Worm (Caenorhabditis elegans) whole organism, L3 larva: Measurements from ENCODE around the gene ncs-1.

Source experiments
- R02D3.7 ChIP-seq: fragments of 150-350 bp; optimal IDR thresholded peaks from 2 replicates; lab custom pipeline; 2014; ENCODE audit warnings: missing biosample characterization, missing genetic modification characterization
- ZK546.5 ChIP-seq: sonication (generic microtip); optimal IDR thresholded peaks from 2 replicates; lab custom pipeline; 2017; ENCODE audit warnings: missing biosample characterization, missing genetic modification characterization
- aly-2 ChIP-seq: fragments of 150-350 bp; optimal IDR thresholded peaks from 2 replicates; lab custom pipeline; 2014; ENCODE audit warnings: missing biosample characterization, missing genetic modification characterization
- ceh-16 ChIP-seq: sonication (generic microtip); optimal IDR thresholded peaks from 2 replicates; lab custom pipeline; 2017; ENCODE audit warnings: missing biosample characterization, missing genetic modification characterization
- ceh-28 ChIP-seq: fragments of 150-350 bp; optimal IDR thresholded peaks from 2 replicates; lab custom pipeline; 2014; ENCODE audit warnings: missing biosample characterization, missing genetic modification reagents, missing genetic modification characterization
- ceh-82 ChIP-seq: fragments of 150-350 bp; optimal IDR thresholded peaks from 2 replicates; lab custom pipeline; 2014; ENCODE audit warnings: missing biosample characterization, missing genetic modification characterization
- ceh-9 ChIP-seq: sonication (generic microtip); optimal IDR thresholded peaks from 2 replicates; lab custom pipeline; 2018; ENCODE audit warnings: missing biosample characterization, missing genetic modification characterization
- daf-12 ChIP-seq: fragments of 150-350 bp; optimal IDR thresholded peaks from 2 replicates; lab custom pipeline; 2014; ENCODE audit warnings: missing biosample characterization, missing genetic modification reagents, missing genetic modification characterization
- egl-5 ChIP-seq: fragments of 150-350 bp; optimal IDR thresholded peaks from 2 replicates; lab custom pipeline; 2017; ENCODE audit warnings: missing biosample characterization, missing genetic modification reagents, missing genetic modification characterization, inconsistent platforms
- elt-1 ChIP-seq: fragments of 150-350 bp; optimal IDR thresholded peaks from 2 replicates; lab custom pipeline; 2014; ENCODE audit warnings: missing biosample characterization, missing genetic modification characterization
- elt-3 ChIP-seq, 3 experiments: fragments of 150-350 bp in 1 of 3; sonication (generic microtip) in 2 of 3; optimal IDR thresholded peaks; 2 replicates in 2 of 3; 4 replicates in 1 of 3; lab custom pipeline; 2014 to 2017; ENCODE audit warnings: missing biosample characterization in 3 of 3, missing genetic modification characterization in 3 of 3
- fkh-10 ChIP-seq: sonication (generic microtip); optimal IDR thresholded peaks from 2 replicates; lab custom pipeline; 2017; ENCODE audit warnings: missing biosample characterization, missing genetic modification reagents, missing genetic modification characterization
- fkh-2 ChIP-seq: fragments of 150-350 bp; optimal IDR thresholded peaks from 2 replicates; lab custom pipeline; 2014; ENCODE audit warnings: missing biosample characterization, missing genetic modification reagents, missing genetic modification characterization
- hmg-11 ChIP-seq: sonication (generic microtip); optimal IDR thresholded peaks from 2 replicates; lab custom pipeline; 2016; ENCODE audit warnings: missing genetic modification characterization, missing compliant biosample characterization
- lin-15B ChIP-seq: fragments of 150-350 bp; optimal IDR thresholded peaks from 2 replicates; lab custom pipeline; 2014; ENCODE audit warnings: missing biosample characterization, missing genetic modification characterization
- mdl-1 ChIP-seq: fragments of 150-350 bp; optimal IDR thresholded peaks from 2 replicates; lab custom pipeline; 2014; ENCODE audit warnings: missing biosample characterization, missing genetic modification characterization
- mml-1 ChIP-seq: fragments of 150-350 bp; sonication (generic microtip); optimal IDR thresholded peaks from 3 replicates; lab custom pipeline; 2014; ENCODE audit warnings: missing biosample characterization, missing genetic modification characterization
- nfya-1 ChIP-seq: sonication (generic microtip); optimal IDR thresholded peaks from 2 replicates; lab custom pipeline; 2017; ENCODE audit warnings: missing genetic modification characterization, mild to moderate bottlenecking, missing compliant biosample characterization, antibody characterized with exemption, moderate library complexity; ENCODE audit not compliant: insufficient read depth
- nhr-11 ChIP-seq: fragments of 150-350 bp; optimal IDR thresholded peaks from 2 replicates; lab custom pipeline; 2014; ENCODE audit warnings: missing biosample characterization, missing genetic modification characterization
- nhr-12 ChIP-seq: fragments of 150-350 bp; optimal IDR thresholded peaks from 2 replicates; lab custom pipeline; 2014; ENCODE audit warnings: missing biosample characterization, missing genetic modification characterization
- nhr-23 ChIP-seq: fragments of 150-350 bp; optimal IDR thresholded peaks from 2 replicates; lab custom pipeline; 2014; ENCODE audit warnings: missing biosample characterization, missing genetic modification reagents, missing genetic modification characterization
- nhr-237 ChIP-seq: fragments of 150-350 bp; optimal IDR thresholded peaks from 2 replicates; lab custom pipeline; 2014; ENCODE audit warnings: missing biosample characterization, missing genetic modification characterization
- nhr-25 ChIP-seq: sonication (generic microtip); optimal IDR thresholded peaks from 2 replicates; lab custom pipeline; 2017; ENCODE audit warnings: missing biosample characterization, missing genetic modification characterization
- nhr-43 ChIP-seq: sonication (generic microtip); optimal IDR thresholded peaks from 2 replicates; lab custom pipeline; 2016; ENCODE audit warnings: mild to moderate bottlenecking, missing genetic modification characterization, missing compliant biosample characterization; ENCODE audit not compliant: poor library complexity, severe bottlenecking
- pqm-1 ChIP-seq: fragments of 150-350 bp; optimal IDR thresholded peaks from 2 replicates; lab custom pipeline; 2017; ENCODE audit warnings: missing biosample characterization, missing genetic modification characterization, inconsistent platforms
- sea-2 ChIP-seq: fragments of 150-350 bp; sonication (generic microtip); optimal IDR thresholded peaks from 4 replicates; lab custom pipeline; 2014; ENCODE audit warnings: missing biosample characterization, missing genetic modification reagents, missing genetic modification characterization
- snpc-4 ChIP-seq: fragments of 150-350 bp; optimal IDR thresholded peaks from 2 replicates; lab custom pipeline; 2014; ENCODE audit warnings: missing biosample characterization, missing genetic modification characterization
- tbx-2 ChIP-seq: sonication (generic microtip); optimal IDR thresholded peaks from 2 replicates; lab custom pipeline; 2016; ENCODE audit warnings: mild to moderate bottlenecking, missing genetic modification characterization, missing compliant biosample characterization
- unc-39 ChIP-seq: sonication (generic microtip); optimal IDR thresholded peaks from 4 replicates; lab custom pipeline; 2017; ENCODE audit warnings: missing biosample characterization, missing genetic modification characterization
- unc-62 ChIP-seq: fragments of 150-350 bp; sonication (generic microtip); optimal IDR thresholded peaks from 4 replicates; lab custom pipeline; 2014; ENCODE audit warnings: missing biosample characterization, missing genetic modification reagents, missing genetic modification characterization
- zag-1 ChIP-seq: fragments of 150-350 bp; optimal IDR thresholded peaks from 2 replicates; lab custom pipeline; 2014; ENCODE audit warnings: missing biosample characterization, missing genetic modification characterization
- ztf-11 ChIP-seq: fragments of 150-350 bp; optimal IDR thresholded peaks from 2 replicates; lab custom pipeline; 2014; ENCODE audit warnings: missing biosample characterization, missing genetic modification characterization
- ztf-4 ChIP-seq: fragments of 150-350 bp; optimal IDR thresholded peaks from 2 replicates; lab custom pipeline; 2014; ENCODE audit warnings: missing biosample characterization, missing genetic modification characterization

ncs-1 gene

DNA sequence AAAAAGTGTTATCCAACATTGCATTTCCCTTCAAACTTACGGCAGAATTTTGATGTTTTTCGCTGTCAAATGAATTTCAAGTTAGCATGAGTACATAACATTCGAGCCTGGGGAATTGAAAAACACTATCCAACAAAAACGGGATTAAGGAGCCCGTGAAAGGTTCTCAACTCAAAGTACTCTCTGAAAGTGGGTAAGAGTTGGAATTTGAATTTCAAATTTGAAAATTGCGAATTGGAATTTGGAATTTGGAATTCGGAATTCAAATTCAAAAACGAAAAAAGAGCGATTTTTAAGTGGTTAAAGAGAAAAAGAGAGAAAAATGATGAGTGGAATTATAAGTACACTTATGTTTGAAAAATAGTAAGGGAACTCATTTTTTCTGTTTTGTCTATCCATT is 28.2 kb upstream of the ncs-1 start, which contains the start of the genes C09E10.3 and dgk-1:
Gene C09E10.3 (minus strand): TSS at position 101 of the 400 bp plus-strand sequence.
Gene dgk-1 (minus strand): TSS at position 183 of the 400 bp plus-strand sequence.
- TF ChIP-seq aly-2 (tag; lab: Kevin White, UChicago), result no peak
- no peak for TF ChIP-seq nfya-1 (tag; lab: Kevin White, UChicago)
- no peak for TF ChIP-seq sea-2 (GFP tag; lab: Kevin White, UChicago)
- no peak for TF ChIP-seq ZK546.5 (tag; lab: Kevin White, UChicago)
- no peak for TF ChIP-seq ceh-82 (tag; lab: Kevin White, UChicago)
- TF ChIP-seq ztf-11 (tag; lab: Kevin White, UChicago), result no peak
- TF ChIP-seq fkh-10 (GFP tag; lab: Kevin White, UChicago), result no peak
- no peak for TF ChIP-seq ceh-16
- no peak for TF ChIP-seq daf-12 (tag; lab: Kevin White, UChicago)
- TF ChIP-seq unc-62 (GFP tag; lab: Kevin White, UChicago), result no peak
- no peak for TF ChIP-seq lin-15B (tag; lab: Kevin White, UChicago)
- TF ChIP-seq unc-39 (tag; lab: Kevin White, UChicago), result no peak
- no peak for TF ChIP-seq pqm-1 (tag; lab: Kevin White, UChicago)
- TF ChIP-seq R02D3.7 (tag; lab: Kevin White, UChicago), result no peak
- no peak for TF ChIP-seq mml-1 (tag; lab: Kevin White, UChicago)
- no peak for TF ChIP-seq tbx-2 (tag; lab: Kevin White, UChicago)
- no peak for TF ChIP-seq nhr-11 (tag; lab: Kevin White, UChicago)
- no peak for TF ChIP-seq ceh-28 (tag; lab: Kevin White, UChicago)
- no peak for TF ChIP-seq egl-5
- no peak for TF ChIP-seq fkh-2 (tag; lab: Kevin White, UChicago)
- TF ChIP-seq, all 47 proteins: peak for 0

DNA sequence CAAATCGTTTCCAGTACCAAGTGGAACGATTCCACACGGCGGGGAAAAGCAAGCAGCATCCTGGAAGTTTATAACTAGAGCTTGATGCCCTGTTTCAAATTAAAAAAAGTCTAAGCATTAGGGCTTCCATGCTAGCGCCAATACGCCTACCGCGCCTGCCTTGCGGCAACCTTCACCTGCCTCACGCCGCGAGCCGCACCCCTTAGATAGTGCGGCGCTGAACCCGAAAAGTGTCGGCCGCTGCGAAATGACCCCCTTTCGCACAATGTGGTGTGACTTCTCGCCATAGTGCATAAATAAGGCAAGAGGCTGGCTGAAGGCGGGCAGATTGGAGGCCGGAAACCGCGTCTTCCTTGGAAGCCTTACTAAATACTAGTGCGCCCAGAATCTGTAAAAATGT is 23.4 kb upstream of the ncs-1 start:
- peak; percentile 74 for TF ChIP-seq snpc-4 (tag; lab: Kevin White, UChicago)
- TF ChIP-seq nhr-11 (tag; lab: Kevin White, UChicago), result no peak
- TF ChIP-seq nhr-237, result no peak
- TF ChIP-seq sea-2 (GFP tag; lab: Kevin White, UChicago), result no peak
- TF ChIP-seq mdl-1 (tag; lab: Kevin White, UChicago), result no peak

DNA sequence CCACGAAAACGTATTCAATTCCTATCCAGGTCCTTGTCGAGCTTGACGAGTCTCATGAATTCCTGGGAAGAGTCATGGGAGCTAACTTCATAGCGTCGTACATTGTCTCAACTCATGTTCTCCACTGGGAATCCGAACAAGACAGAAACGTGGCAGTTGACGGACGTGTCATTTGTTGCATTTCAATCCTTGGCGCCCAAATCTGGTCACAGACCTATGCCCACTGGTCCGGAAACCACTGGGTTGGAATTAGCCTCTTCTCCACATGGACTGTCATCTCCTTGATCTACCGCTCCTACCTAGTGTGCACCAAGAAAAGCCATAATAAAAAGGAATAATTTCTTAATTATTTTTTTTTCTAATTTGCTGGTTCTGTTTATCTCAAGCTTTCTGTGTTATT is 19.5 kb upstream of the ncs-1 start:
- TF ChIP-seq ceh-9 (tag; lab: Kevin White, UChicago) (no peak), nhr-12 (tag; lab: Kevin White, UChicago) (no peak), nhr-25 (no peak), ztf-4 (tag; lab: Kevin White, UChicago) (no peak), unc-39 (tag; lab: Kevin White, UChicago) (no peak), elt-1 (tag; lab: Kevin White, UChicago) (no peak)

DNA sequence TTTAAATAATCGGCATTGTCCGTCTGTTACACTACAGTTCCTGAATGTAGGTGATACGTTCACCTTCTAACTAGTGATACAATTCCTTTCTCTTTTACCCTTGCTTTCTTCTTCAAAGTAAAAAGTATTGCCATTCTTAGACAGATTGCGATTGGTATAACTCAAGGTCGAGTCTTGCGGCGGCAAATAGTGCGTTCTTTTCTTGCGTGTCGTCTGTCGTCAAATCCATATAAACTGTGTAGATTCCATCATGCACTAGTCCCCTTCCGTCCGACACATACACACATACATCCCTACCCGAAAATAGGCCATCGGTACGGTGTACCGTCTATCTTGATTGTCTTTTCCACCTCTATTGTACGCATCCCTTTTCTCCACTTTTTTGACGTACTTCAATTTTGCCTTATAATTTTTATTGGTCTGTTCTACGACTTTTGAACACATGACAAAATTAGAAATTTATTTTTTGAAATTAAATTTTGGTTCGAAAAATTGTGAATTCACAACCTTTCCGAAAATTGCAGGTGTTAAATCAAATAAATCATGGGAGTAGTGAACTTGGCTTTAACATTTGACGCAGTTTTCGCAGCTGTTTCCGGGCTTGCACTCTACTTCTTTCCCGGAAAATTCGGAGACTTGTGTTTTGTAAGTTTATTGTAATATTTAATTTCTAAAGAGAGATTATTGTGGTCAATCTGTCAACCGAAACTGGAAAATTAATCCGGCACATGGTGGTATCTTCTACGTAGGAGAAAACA is 17.4 kb upstream of the ncs-1 start, which contains the start of gene C44C1.1:
Gene C44C1.1 (plus strand): TSS at position 525 of the 758 bp plus-strand sequence.
- TF ChIP-seq nhr-43 (tag; lab: Kevin White, UChicago) (peak; percentile 39), elt-3 (tag; optimal IDR thresholded peaks at IDR 0.05; lab: Kevin White, UChicago) (no peak), nhr-25 (peak; percentile 90), hmg-11 (tag; lab: Kevin White, UChicago) (peak; percentile 4), nhr-23 (peak; percentile 66), zag-1 (tag; lab: Kevin White, UChicago) (no peak)
